Worm (Caenorhabditis elegans) whole organism, L2 larva: ENCODE measurements around the gene math-34.

ENCODE experiments used
- R02D3.7 ChIP-seq: fragments of 150-350 bp; optimal IDR thresholded peaks from 2 replicates; lab custom pipeline; 2014; ENCODE audit warnings: missing biosample characterization, missing genetic modification characterization
- alr-1 ChIP-seq: fragments of 150-350 bp; optimal IDR thresholded peaks from 2 replicates; lab custom pipeline; 2014; ENCODE audit warnings: missing biosample characterization, missing genetic modification characterization
- blmp-1 ChIP-seq: sonication (generic microtip); optimal IDR thresholded peaks from 2 replicates; lab custom pipeline; 2017; ENCODE audit warnings: missing genetic modification characterization, mild to moderate bottlenecking, missing compliant biosample characterization, antibody characterized with exemption, moderate library complexity; ENCODE audit not compliant: insufficient read depth
- fos-1 ChIP-seq: fragments of 150-350 bp; optimal IDR thresholded peaks from 2 replicates; lab custom pipeline; 2014; ENCODE audit warnings: missing biosample characterization, missing genetic modification characterization
- lsy-2 ChIP-seq, 2 experiments: fragments of 150-350 bp in 1 of 2; sonication (generic microtip) in 1 of 2; optimal IDR thresholded peaks; 2 replicates each; lab custom pipeline; 2014 to 2017; ENCODE audit warnings: missing biosample characterization in 2 of 2, missing genetic modification characterization in 2 of 2
- nhr-10 ChIP-seq: sonication (generic microtip); optimal IDR thresholded peaks from 2 replicates; lab custom pipeline; 2017; ENCODE audit warnings: missing biosample characterization, missing genetic modification characterization
- nhr-11 ChIP-seq: fragments of 150-350 bp; optimal IDR thresholded peaks from 2 replicates; lab custom pipeline; 2014; ENCODE audit warnings: missing biosample characterization, missing genetic modification characterization
- nhr-129 ChIP-seq: fragments of 150-350 bp; optimal IDR thresholded peaks from 2 replicates; lab custom pipeline; 2014; ENCODE audit warnings: missing biosample characterization, missing genetic modification characterization
- nhr-237 ChIP-seq: fragments of 150-350 bp; optimal IDR thresholded peaks from 2 replicates; lab custom pipeline; 2014; ENCODE audit warnings: missing biosample characterization, missing genetic modification characterization
- unc-39 ChIP-seq: fragments of 150-350 bp; optimal IDR thresholded peaks from 2 replicates; lab custom pipeline; 2014; ENCODE audit warnings: missing biosample characterization, missing genetic modification characterization
- ztf-4 ChIP-seq: fragments of 150-350 bp; optimal IDR thresholded peaks from 2 replicates; lab custom pipeline; 2014; ENCODE audit warnings: missing biosample characterization, missing genetic modification characterization

- TF ChIP-seq unc-39 (no peak), fos-1 (no peak), R02D3.7 (no peak), nhr-129 (no peak), lsy-2 (tag; optimal IDR thresholded peaks at IDR 0.05; lab: Kevin White, UChicago) (no peak), blmp-1 (no peak), alr-1 (tag; lab: Kevin White, UChicago) (no peak), nhr-237 (no peak), nhr-10 (tag; lab: Kevin White, UChicago) (no peak), nhr-11 (tag; lab: Kevin White, UChicago) (no peak), ztf-4 (no peak)
Measured at ce11 chrII:1071432-1071831, 42.7 kb downstream of the math-34 start.
